Worm (Caenorhabditis elegans) whole organism, late embryonic: ENCODE data around the gene nhr-143.

ENCODE experiments used
- F13H6.1 ChIP-seq: sonication (generic microtip); optimal IDR thresholded peaks from 2 replicates; lab custom pipeline; 2016; ENCODE audit warnings: missing genetic modification characterization, missing compliant biosample characterization
- ama-1 ChIP-seq: fragments of 150-350 bp; optimal IDR thresholded peaks from 2 replicates; lab custom pipeline; 2014
- elt-2 ChIP-seq: sonication (generic microtip); optimal IDR thresholded peaks from 2 replicates; lab custom pipeline; 2016; ENCODE audit warnings: missing genetic modification reagents, missing genetic modification characterization, missing compliant biosample characterization
- madf-2 ChIP-seq: sonication (generic microtip); optimal IDR thresholded peaks from 2 replicates; lab custom pipeline; 2017; ENCODE audit warnings: missing genetic modification characterization, missing compliant biosample characterization
- nhr-11 ChIP-seq: fragments of 150-350 bp; optimal IDR thresholded peaks from 2 replicates; lab custom pipeline; 2014; ENCODE audit warnings: missing biosample characterization, missing genetic modification characterization
- odd-2 ChIP-seq: sonication (generic microtip); optimal IDR thresholded peaks from 2 replicates; lab custom pipeline; 2017; ENCODE audit warnings: antibody characterized with exemption, mild to moderate bottlenecking, missing genetic modification characterization, missing compliant biosample characterization
- pha-4 ChIP-seq: fragments of 150-350 bp; optimal IDR thresholded peaks from 2 replicates; lab custom pipeline; 2018; ENCODE audit warnings: missing biosample characterization, missing genetic modification reagents, missing genetic modification characterization
- pros-1 ChIP-seq: fragments of 150-350 bp; optimal IDR thresholded peaks from 2 replicates; lab custom pipeline; 2014; ENCODE audit warnings: missing biosample characterization, missing genetic modification reagents, missing genetic modification characterization
- ref-2 ChIP-seq: sonication (generic microtip); optimal IDR thresholded peaks from 2 replicates; lab custom pipeline; 2016; ENCODE audit warnings: missing genetic modification characterization, missing compliant biosample characterization
- sdc-2 ChIP-seq: sonication (generic microtip); optimal IDR thresholded peaks from 2 replicates; lab custom pipeline; 2016; ENCODE audit warnings: missing genotype, missing genetic modification characterization, missing compliant biosample characterization

DNA sequence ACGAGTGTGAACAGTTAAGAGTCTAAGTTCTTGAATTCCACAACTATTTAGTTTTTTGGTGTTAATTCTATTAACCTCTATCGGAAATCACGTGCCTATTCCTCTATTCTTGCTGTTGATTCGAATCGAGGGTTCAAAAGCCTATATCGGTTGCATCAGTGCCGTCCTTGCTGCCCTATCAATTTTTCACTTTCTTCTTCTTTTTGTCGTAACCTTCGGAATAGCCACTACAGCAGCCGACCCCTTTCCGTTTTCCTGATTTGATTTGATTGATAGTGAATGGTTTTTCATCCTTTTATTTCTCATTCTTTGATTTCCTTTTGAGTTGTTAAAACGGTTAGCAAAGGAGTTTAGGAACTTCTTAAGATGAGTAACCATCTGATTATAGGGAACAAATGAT lies 19.5 kb upstream of the nhr-143 start:
- TF ChIP-seq sdc-2 (tag; lab: Kevin White, UChicago) (no peak), ama-1 (lab: Kevin White, UChicago) (no peak), nhr-11 (no peak), madf-2 (tag; lab: Kevin White, UChicago) (no peak), pha-4 (tag; lab: Kevin White, UChicago) (no peak), pros-1 (no peak), ref-2 (tag; lab: Kevin White, UChicago) (no peak), odd-2 (no peak), F13H6.1 (tag; lab: Kevin White, UChicago) (no peak), elt-2 (tag; lab: Kevin White, UChicago) (no peak)
